Fruit fly (Drosophila melanogaster): ENCODE data around the gene Apl.

Apl gene

DNA sequence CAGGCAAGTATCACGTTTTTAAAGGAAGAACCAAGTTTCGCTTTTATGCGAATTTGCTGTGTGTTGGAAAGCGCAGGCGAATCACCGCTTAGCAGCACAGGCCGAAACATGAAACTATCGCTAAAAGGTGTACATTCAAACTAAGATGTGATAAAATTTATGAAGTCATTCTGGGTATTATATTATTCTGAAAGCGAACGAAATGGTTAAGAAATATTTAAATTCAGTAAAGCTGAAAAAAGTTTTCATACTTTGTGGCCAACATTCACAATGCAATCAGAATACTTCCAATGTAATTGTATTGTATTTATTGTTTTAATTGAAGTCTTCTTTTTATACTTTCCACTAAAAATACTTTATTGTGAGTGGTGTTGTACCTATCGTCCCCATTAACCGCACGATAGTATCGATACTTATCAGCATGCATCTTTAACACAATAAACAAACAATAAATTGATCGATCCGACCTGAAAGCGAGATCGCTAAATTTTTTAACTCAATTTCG lies 13.7 kb upstream of the Apl start, which contains the start of gene Smn:
Smn (minus strand) TSS at position 347 of the 505 bp plus-strand sequence.
- TF ChIP-seq CG17801 (GFP tag; optimal IDR thresholded peaks at IDR 0.05; ENCODE audit: partially characterized antibody), result peak; percentile 69

DNA sequence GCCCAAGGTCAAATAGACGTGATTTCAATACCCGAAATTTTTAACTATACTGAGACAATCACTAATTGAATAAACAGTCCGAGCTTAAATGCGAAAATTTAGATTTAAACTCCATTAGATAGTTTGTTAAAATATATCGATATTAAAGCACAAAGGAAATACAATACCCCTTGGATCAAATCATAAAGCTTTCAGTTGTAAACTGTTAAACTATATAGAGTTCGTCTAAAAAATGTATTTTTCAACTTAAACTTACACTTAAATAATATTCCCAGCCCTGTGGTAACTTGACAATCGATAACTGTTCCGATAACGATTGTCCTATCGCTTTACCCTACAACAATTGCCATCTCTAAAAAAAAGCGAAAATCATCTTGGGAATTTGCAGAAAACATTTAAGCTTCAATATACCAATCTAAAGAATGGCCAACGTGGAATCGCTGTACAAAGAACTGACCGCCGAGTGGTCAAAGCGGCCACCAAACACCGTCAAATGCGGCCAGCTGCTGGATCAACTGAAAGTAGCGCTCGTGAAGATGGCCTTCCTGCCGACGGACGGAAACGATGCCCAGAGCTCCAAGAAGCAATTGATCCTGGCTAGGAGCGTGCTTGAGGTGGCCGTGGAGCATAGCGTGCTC lies 12.2 kb upstream of the Apl start, which contains the start of gene Rpn12:
Rpn12 (plus strand) TSS at position 351 of the 638 bp plus-strand sequence.
- TF ChIP-seq CG17801 (GFP tag; optimal IDR thresholded peaks at IDR 0.05; ENCODE audit: partially characterized antibody), result peak; percentile 59

DNA sequence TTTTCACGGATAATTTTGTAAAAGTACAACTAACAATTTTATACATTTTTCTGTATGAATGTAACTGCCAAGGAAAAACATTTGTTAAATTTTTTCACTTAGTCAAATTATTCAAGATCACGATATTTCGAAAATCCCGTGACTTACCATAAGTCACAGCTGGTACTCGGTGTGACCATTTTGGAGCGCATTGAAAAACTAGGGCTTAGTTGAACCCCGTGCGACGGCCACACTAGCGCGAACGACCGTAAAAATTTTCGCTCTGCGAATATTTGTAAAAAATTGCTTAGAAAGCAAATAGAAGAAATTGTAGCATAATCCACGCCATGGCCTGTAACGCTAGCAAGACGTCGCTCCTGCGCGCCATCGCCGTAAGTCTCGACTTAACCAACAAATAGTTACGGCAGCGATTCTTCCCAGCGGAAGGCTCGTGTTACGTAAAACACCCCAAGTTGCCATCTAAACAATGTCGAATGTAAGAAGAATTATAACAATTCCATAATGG lies 10.9 kb upstream of the Apl start, which contains the start of gene UQCR-C2:
UQCR-C2 (plus strand) TSS at position 51 of the 505 bp plus-strand sequence.
- TF ChIP-seq CG17801 (GFP tag; optimal IDR thresholded peaks at IDR 0.05; ENCODE audit: partially characterized antibody), result peak; percentile 26

DNA sequence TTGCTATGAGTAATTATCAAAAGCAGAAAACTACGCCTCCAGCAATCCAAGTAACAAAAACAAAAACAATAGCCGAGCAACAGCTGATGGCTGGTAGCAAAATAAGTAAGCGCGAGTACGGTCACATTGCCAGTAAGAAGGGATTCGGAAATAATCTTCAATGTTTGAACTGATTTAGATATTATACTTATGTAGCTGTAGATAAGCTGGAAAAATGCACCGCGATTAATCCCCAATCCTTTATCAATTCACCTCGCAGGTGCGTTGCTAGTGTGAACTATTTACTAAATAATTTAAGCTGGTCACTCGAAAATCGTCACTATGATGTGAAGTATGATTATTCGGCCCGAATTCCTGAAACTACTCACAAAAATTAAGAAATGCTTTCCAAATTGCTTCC lies 8.0 kb upstream of the Apl start, which contains the start of the genes Syx8 and CG32163:
Syx8 (minus strand) TSS at position 69 of the 400 bp plus-strand sequence.
CG32163 (plus strand) TSS at position 169 of the 400 bp plus-strand sequence.
- TF ChIP-seq CG17801 (GFP tag; optimal IDR thresholded peaks at IDR 0.05; ENCODE audit: partially characterized antibody), result peak; percentile 29

DNA sequence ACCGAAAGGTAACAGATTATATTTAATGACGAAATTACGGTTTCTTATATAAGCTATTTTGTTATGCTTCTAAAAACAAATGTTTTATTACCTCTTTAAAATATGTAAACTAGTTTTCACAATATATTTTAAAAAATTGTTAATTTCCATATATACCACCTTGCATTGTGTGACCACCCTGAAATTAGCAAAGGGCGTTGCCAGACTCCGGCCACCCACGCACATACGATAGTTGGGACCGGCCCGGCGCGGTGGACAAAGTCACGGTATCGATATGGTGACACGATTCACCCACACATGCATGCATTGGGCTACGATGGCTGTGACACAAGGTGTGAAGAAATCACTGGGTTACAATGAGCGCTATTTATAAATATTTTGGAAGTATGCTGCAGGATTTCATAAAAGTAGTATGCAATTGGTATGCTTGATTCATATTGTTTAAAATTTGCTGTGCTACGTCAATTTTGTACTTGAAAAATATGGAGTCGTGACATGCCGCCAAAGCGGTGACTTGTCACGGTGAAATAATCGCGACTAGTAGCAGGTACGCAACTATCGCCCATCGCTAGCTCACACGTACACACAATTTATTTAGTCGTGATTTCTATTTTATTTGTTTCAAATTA lies 6.9 kb upstream of the Apl start:
- TF ChIP-seq CG17801 (GFP tag; optimal IDR thresholded peaks at IDR 0.05; ENCODE audit: partially characterized antibody), result peak; percentile 46

DNA sequence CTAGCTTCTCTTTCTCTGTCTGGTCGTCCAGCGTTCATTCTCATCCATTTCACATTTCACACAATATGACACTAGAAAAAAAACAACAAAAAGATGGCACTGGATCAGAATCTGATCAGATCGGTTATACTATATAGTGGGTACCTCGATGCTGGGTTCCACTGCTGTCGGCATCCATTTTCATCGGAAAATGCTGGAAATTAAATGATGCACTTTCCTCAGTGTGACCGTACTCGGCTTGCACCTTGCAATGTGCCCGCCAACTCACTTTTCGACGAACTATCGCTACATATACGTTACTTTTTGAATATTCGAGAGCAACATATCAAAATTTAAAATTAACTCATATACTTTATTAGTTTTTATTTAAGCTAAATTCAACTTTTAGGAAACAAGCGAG lies 4.1 kb upstream of the Apl start, which contains the start of gene tra:
tra (minus strand) TSS at position 191 of the 400 bp plus-strand sequence.
- no peak for TF ChIP-seq CG17801 (GFP tag; optimal IDR thresholded peaks at IDR 0.05; ENCODE audit: partially characterized antibody)

DNA sequence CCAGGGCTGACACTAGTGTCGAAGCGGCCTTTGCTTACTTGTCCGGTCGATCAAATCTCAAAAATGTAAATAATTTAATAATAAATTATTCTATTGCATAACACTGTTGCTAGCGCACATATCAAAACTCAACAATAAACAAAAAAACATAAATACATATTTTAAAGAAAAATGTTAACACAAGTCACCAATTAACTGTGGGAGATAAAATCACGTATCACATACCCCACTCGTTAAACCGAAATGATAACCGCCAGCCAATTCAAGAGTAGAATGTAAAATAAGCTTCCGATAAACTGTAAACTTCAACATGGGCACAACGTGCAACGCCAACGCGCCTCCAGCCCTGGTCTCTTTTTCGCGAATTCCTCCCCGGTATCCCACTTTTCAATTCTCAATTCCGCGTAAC lies 7.8 kb downstream of the Apl start, which contains the start of gene Arts:
Arts (plus strand) TSS at position 116 of the 409 bp plus-strand sequence.
- TF ChIP-seq CG17801 (GFP tag; optimal IDR thresholded peaks at IDR 0.05; ENCODE audit: partially characterized antibody), result no peak

DNA sequence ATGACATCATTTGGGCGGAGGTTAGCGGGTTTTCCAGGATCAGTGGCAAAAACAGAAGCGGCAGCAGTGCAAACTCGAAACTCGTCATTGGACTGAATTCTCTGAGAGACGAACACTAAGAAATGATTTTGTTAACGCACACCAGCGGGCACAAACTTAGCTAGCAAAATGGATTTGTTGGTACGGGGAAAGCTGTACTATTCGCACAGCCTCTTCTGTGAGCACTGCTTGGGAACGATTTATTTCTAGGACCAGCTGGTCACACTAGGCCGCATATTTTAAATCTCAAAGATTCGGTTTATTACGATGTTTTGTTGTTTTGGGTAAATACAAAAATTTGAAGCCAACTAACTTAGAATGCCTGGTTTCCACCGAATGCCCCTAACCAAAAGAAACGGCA lies 14.1 kb downstream of the Apl start, which contains the start of gene CG4098:
CG4098 (minus strand) TSS at position 228 of the 400 bp plus-strand sequence.
- TF ChIP-seq CG17801 (GFP tag; optimal IDR thresholded peaks at IDR 0.05; ENCODE audit: partially characterized antibody), result peak; percentile 16

DNA sequence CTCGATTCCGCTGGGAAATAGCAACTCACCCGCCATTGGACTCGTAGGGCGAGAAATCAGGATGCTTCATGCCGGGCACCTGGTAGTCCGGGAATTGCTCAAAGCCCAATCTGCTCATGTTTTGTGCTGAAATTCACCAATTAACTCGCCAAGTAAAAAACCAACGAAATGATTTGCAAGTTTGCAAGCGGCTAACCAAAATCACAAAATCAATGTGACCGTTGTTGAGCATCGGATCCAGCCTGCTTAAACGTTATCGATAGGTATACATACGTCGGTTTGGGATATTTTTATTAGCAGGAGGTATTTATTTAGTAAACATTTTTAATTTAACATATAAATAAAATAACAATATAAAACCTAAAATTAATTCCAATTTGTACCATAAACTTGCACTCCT lies 15.2 kb downstream of the Apl start, which contains the start of gene Prosbeta6:
Prosbeta6 (minus strand) TSS at position 218 of the 400 bp plus-strand sequence.
- peak; percentile 28 for TF ChIP-seq CG17801 (GFP tag; optimal IDR thresholded peaks at IDR 0.05; ENCODE audit: partially characterized antibody)

DNA sequence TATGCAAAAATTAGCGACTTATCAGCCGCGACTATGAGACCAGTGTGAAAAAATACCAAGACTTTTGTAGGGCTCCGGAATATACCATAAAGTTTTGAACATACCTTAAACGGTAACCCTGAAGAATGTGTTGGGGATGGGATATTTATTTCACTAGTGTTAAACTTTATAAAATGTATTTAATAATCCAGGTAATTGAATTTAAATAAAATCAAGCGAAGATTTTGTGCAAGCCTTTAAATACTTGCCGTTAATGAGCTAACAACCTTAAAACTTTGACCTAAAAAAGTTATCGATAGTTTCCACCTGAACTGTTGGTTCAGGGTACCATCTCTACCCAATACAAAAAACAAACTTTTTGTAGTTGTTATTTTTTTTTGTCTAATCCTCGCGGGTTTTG lies 17.2 kb downstream of the Apl start, which contains the start of gene CG4101:
CG4101 (plus strand) TSS at position 335 of the 400 bp plus-strand sequence.
- peak; percentile 85 for TF ChIP-seq CG17801 (GFP tag; optimal IDR thresholded peaks at IDR 0.05; ENCODE audit: partially characterized antibody)

DNA sequence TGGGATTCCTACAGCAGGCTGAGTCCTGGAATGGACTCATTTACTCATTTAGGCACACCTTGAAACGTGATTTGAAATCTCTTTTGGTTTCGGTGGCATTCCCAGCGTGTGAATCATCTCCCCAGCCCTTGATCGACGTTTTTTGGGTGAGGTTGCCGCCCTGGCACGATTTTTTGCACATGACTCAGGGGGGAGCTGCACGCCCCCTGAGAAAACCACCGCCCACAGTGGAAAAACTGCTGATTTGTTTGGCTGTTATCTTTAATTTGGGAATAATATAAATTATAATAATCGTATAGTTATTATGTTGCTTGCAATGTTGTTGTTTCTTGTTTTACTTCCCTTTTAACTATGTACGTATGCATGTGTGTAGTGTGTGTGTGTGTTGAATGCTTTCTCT lies 18.0 kb downstream of the Apl start:
- TF ChIP-seq CG17801 (GFP tag; optimal IDR thresholded peaks at IDR 0.05; ENCODE audit: partially characterized antibody), result peak; percentile 48

DNA sequence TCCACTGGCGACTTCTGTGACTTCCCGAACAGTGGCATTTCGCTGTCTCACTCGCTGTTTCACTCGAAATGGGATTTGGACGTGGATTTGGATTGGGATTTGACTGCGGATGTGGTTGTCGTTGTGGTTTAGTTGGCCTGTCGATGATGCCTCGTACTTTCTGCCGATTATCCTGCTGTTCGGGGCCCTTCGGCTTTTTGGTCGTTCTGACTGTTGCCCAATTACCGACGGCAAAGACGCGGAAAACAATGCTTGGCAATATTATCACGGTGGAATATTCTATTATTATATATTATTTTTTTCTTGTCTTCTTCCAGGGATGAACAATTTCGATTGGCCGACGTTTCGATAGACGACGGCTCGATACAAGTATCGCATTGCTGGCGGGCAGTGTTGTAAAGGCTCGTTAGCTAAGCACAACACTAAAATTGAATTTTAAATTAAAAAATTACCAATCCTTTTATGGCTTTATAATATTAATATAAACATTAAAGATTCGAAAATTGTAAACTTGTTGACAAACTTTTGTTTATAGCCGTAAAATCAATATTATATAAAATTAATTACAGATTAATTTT lies 20.2 kb downstream of the Apl start, which contains the start of gene Mo25:
Mo25 (minus strand) TSS at position 341 of the 578 bp plus-strand sequence.
- peak; percentile 64 for TF ChIP-seq CG17801 (GFP tag; optimal IDR thresholded peaks at IDR 0.05; ENCODE audit: partially characterized antibody)

DNA sequence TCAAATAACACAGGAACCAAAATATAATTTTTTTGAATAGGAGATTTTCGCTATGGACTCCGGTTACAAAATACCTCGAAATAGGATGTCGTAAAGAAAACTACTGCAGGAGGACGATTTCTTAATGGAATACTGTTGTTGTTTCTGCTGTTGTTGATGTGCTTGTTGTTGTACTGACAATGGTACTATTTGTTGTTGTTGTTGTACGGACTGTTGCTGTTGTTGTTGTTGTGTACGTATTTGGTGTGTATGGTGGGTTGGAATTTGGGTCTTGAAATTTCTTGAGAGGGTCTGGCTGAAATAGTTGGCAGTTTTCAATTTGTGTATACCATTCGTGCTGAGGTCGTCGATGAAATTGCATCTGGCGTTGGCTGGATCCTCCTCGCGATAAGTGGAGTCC lies 31.2 kb downstream of the Apl start:
- no peak for TF ChIP-seq CG17801 (GFP tag; optimal IDR thresholded peaks at IDR 0.05; ENCODE audit: partially characterized antibody)

DNA sequence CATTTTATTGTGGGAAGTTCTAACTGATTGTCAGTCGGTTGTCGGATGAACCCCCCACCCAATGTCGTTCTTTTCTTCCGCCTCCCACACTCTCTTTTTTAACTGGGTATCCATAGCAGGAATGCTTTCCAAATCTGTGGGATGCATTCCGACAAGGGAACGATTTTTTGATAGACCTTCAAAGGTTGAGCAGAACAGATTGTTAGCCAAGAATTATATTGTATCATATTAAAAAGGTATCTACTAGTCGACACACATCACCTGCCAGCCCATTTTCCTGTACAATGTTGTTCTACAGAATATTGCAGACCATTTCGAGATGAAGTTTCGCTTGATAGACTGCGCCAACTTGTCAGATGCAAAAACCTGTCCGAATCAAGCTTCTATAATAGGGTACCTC lies 34.8 kb downstream of the Apl start:
- no peak for TF ChIP-seq CG17801 (GFP tag; optimal IDR thresholded peaks at IDR 0.05; ENCODE audit: partially characterized antibody)
